Fruit fly (Drosophila melanogaster) whole organism, larva: Measurements from ENCODE around the gene Esyt2.

Experiments used
- noc ChIP-seq: fragments of 200-800 bp; sonication (Bioruptor generic); optimal IDR thresholded peaks from 3 replicates; lab custom pipeline; 2019; ENCODE audit warnings: missing biosample characterization, mild to moderate bottlenecking, missing genetic modification characterization, moderate library complexity

Gene Esyt2

DNA sequence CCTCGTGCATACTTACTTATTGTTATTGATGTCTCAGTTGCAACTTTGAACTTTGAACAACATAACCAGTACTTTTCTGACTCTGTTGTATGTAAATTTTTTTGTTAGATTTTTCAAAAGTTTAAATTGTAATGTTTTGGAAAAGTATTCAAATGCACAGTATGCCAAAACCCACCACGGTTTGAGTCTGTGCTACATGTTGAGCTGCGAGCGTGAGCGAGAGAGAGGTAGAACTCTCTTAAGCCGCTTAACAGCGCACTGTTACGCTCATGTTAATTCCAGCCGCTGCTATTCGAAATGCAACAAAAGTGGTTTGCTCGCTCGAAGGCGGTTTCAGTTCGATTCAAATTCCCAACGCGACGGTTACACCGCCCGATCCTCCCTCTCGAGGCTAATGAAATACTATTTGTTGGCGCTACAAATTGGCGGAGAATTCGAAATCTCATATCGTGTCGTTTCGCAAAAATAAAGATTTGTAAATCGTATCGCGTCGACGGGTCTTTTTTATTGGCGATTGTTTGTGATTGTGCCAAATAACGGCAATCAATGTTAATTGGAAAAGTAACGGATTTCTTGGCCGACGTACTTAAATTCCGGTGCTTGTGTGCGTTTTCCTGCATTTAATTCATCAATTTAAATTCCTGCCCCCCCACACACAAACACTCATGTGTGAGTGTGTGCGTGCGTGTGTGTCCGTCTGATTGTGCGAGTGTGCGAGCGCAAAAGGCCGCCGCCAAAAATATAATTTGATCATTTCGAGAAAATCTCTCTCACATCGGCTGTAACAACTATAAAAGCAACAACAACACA lies 44.5 kb downstream of the Esyt2 start:
- no peak for TF ChIP-seq noc (tag; lab: Kevin White, UChicago)

dm6 chr3R:24590276-24590675 lies 45.8 kb downstream of the Esyt2 start:
- no peak for TF ChIP-seq noc (tag; lab: Kevin White, UChicago)

- no peak for TF ChIP-seq noc (tag; lab: Kevin White, UChicago)
These were observed 49.2 kb downstream of the Esyt2 start for dm6 chr3R:24593733-24594132.

DNA sequence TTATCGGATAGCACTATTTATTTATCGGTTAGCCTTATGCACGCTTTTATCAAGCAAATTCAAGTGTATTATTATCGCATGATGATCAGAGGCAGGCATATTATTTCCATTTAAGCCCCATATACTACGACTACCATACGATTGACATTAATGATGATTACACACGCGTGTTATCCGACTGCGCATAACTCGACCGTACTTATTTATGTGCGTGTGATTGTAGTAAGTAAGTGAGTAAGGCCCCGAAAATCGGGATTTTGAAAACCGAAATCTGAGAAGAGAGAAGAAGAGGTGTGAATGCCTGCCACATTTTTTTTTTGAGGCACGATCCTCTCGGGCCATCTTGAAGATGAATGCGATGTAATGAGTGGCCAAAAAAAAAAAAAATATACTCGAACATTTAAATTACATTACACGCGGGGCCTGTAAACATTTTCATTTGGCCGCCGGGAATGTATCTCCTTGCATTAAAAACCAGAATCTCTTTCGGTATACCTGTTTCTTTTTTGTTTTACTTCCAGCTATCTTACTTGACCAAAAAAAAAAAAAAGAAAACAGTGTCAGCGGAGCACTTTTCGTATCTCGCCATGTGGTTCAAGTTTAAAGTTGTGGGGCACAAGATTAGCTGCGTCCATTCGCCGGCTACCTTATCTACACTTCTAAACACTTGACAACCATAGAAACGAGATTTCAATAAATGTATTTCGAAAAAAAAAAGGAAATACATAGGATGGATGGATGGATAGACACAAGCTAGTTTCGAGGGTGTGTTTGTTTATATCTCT lies 51.0 kb downstream of the Esyt2 start:
- TF ChIP-seq noc (tag; lab: Kevin White, UChicago), result no peak

DNA sequence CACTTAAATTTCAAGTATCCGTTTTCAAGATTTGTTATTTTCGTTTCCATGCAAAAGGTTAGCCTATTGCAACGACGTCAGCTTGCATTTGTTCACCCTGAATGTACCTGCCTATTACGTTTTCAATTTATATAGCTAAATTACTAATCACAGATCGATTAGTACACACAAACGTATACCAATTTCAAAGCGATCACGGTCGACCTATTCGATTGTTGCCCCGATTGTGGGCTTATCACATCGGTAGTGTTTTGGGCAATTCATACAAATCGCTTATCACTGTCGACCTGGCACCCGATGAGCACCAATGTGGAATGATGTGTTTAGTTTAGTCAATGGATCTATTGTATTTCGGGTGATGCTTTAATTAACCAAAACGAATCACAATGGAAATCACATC lies 52.4 kb downstream of the Esyt2 start:
- TF ChIP-seq noc (tag; lab: Kevin White, UChicago), result no peak

dm6 chr3R:24598549-24599204 lies 54.2 kb downstream of the Esyt2 start:
- no peak for TF ChIP-seq noc (tag; lab: Kevin White, UChicago)

dm6 chr3R:24601069-24601468 lies 56.5 kb downstream of the Esyt2 start:
- TF ChIP-seq noc (tag; lab: Kevin White, UChicago), result no peak

DNA sequence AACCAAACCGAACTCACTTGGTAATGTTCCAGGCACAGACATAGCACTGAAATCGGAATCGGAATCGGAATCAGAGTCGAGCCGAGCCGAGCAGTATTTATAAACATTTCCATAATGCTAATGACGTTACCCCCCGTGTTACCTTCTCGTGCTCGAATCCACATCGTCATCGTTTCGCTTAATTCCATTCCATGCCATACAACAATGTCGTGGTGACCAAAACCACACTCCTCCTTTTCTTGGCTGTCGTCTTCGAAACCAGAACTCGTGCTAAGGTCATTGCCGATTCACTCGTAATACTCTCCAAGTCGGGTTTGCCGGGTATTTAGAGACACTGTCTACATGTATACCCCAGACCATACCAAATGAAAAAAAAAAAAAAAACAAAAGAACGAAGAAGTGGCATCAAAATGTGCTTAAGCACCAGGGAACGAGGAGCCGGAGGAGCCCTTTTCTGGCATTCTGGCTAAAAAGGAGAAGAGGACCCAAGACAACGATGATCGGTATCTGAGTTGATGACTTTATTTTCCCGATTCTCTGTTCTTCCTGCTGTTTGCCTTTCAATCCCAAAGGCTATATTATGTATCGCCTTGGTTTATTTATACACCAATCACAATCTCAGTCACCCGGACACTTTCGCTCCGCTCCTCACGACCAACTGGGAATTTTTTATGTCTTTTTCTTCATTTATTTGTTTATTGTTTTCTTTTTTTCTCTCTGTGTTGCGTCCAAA lies 59.0 kb downstream of the Esyt2 start:
- no peak for TF ChIP-seq noc (tag; lab: Kevin White, UChicago)

dm6 chr3R:24604165-24604564 lies 59.6 kb downstream of the Esyt2 start:
- no peak for TF ChIP-seq noc (tag; lab: Kevin White, UChicago)
